Fruit fly (Drosophila melanogaster) whole organism, embryonic: ENCODE measurements around the gene Cip4.

Experiments
- Antp ChIP-seq: fragments of 200-800 bp; sonication (Bioruptor generic); optimal IDR thresholded peaks from 3 replicates; lab custom pipeline; 2016; ENCODE audit warnings: missing biosample characterization, missing genetic modification characterization
- CG11456 ChIP-seq: fragments of 200-800 bp; sonication (Bioruptor generic); IDR thresholded peaks from 3 replicates; pipeline ENCODE4 v1.3.6; 2022; ENCODE audit warnings: missing biosample characterization, missing genetic modification characterization
- CG11504 ChIP-seq: fragments of 200-800 bp; sonication (Bioruptor generic); optimal IDR thresholded peaks from 3 replicates; lab custom pipeline; 2019; ENCODE audit warnings: missing biosample characterization, mild to moderate bottlenecking, missing genetic modification characterization, moderate library complexity
- CG12104 ChIP-seq: fragments of 200-800 bp; sonication (Bioruptor generic); optimal IDR thresholded peaks from 3 replicates; lab custom pipeline; 2016; ENCODE audit warnings: missing biosample characterization, missing genetic modification characterization
- CG13424 ChIP-seq: fragments of 200-800 bp; sonication (Bioruptor generic); optimal IDR thresholded peaks from 2 replicates; lab custom pipeline; 2019; ENCODE audit warnings: missing biosample characterization, mild to moderate bottlenecking, missing genetic modification characterization, moderate library complexity
- CG15479 ChIP-seq: fragments of 200-800 bp; sonication (Bioruptor generic); optimal IDR thresholded peaks from 3 replicates; lab custom pipeline; 2019; ENCODE audit warnings: missing biosample characterization, mild to moderate bottlenecking, missing genetic modification characterization, moderate library complexity
- CG15696 ChIP-seq: fragments of 200-800 bp; sonication (Bioruptor generic); optimal IDR thresholded peaks from 2 replicates; lab custom pipeline; 2019; ENCODE audit warnings: missing biosample characterization, mild to moderate bottlenecking, missing genetic modification characterization, moderate library complexity
- CG2199 ChIP-seq: fragments of 200-800 bp; sonication (Bioruptor generic); IDR thresholded peaks from 3 replicates; pipeline ENCODE4 v1.3.6; 2022; ENCODE audit warnings: missing biosample characterization, missing genetic modification characterization
- CG32532 ChIP-seq: fragments of 200-800 bp; sonication (Bioruptor generic); IDR thresholded peaks from 2 replicates; pipeline ENCODE4 v1.3.6; 2022; ENCODE audit warnings: missing biosample characterization, missing genetic modification characterization
- CG33213 ChIP-seq: fragments of 200-800 bp; sonication (Bioruptor generic); optimal IDR thresholded peaks from 3 replicates; lab custom pipeline; 2016; ENCODE audit warnings: missing biosample characterization, missing genetic modification characterization
- CG3847 ChIP-seq: fragments of 200-800 bp; sonication (Bioruptor generic); IDR thresholded peaks from 2 replicates; pipeline ENCODE4 v1.3.6; 2022; ENCODE audit warnings: missing biosample characterization, missing genetic modification characterization
- CG4360 ChIP-seq: fragments of 200-800 bp; sonication (Bioruptor generic); IDR thresholded peaks from 2 replicates; pipeline ENCODE4 v1.3.6; 2022; ENCODE audit warnings: missing biosample characterization, missing genetic modification characterization
- CG4820 ChIP-seq: fragments of 200-800 bp; sonication (Bioruptor generic); optimal IDR thresholded peaks from 3 replicates; lab custom pipeline; 2016; ENCODE audit warnings: missing biosample characterization, missing genetic modification characterization
- CG6689 ChIP-seq: fragments of 200-800 bp; sonication (Bioruptor generic); IDR thresholded peaks from 2 replicates; pipeline ENCODE4 v1.3.6; 2022; ENCODE audit warnings: missing biosample characterization, missing genetic modification characterization
- CG6765 ChIP-seq: fragments of 200-800 bp; sonication (Bioruptor generic); optimal IDR thresholded peaks from 3 replicates; lab custom pipeline; 2017; ENCODE audit warnings: missing biosample characterization, mild to moderate bottlenecking, missing genetic modification characterization
- CG7839 ChIP-seq: fragments of 200-800 bp; sonication (Bioruptor generic); optimal IDR thresholded peaks from 3 replicates; lab custom pipeline; 2018; ENCODE audit warnings: missing biosample characterization, mild to moderate bottlenecking, missing genetic modification characterization, moderate library complexity
- CG7928 ChIP-seq: fragments of 200-800 bp; sonication (Bioruptor generic); optimal IDR thresholded peaks from 2 replicates; lab custom pipeline; 2017; ENCODE audit warnings: missing biosample characterization, mild to moderate bottlenecking, missing genetic modification characterization
- Camta ChIP-seq: fragments of 200-800 bp; sonication (Bioruptor generic); optimal IDR thresholded peaks from 2 replicates; lab custom pipeline; 2016; ENCODE audit warnings: missing biosample characterization, missing genetic modification characterization
- CrebB ChIP-seq: fragments of 200-800 bp; sonication (Bioruptor generic); optimal IDR thresholded peaks from 3 replicates; lab custom pipeline; 2018; ENCODE audit warnings: missing biosample characterization, mild to moderate bottlenecking, missing genetic modification characterization
- Deaf1 ChIP-seq: fragments of 200-800 bp; optimal IDR thresholded peaks from 3 replicates; lab custom pipeline; 2019; ENCODE audit warnings: missing biosample characterization, mild to moderate bottlenecking, missing genetic modification characterization, moderate library complexity
- Dp ChIP-seq: fragments of 200-800 bp; sonication (Bioruptor generic); optimal IDR thresholded peaks from 2 replicates; lab custom pipeline; 2018; ENCODE audit warnings: missing biosample characterization, mild to moderate bottlenecking, missing genetic modification characterization, moderate library complexity
- Ets97D ChIP-seq: fragments of 200-800 bp; sonication (Bioruptor generic); optimal IDR thresholded peaks from 3 replicates; lab custom pipeline; 2016; ENCODE audit warnings: missing biosample characterization, missing genetic modification characterization
- Fer3 ChIP-seq: fragments of 200-800 bp; sonication (Bioruptor generic); optimal IDR thresholded peaks from 2 replicates; lab custom pipeline; 2018; ENCODE audit warnings: missing biosample characterization, mild to moderate bottlenecking, missing genetic modification characterization, moderate library complexity
- H2.0 ChIP-seq: fragments of 200-800 bp; sonication (Bioruptor generic); IDR thresholded peaks from 2 replicates; pipeline ENCODE4 v1.3.6; 2022; ENCODE audit warnings: missing biosample characterization, missing genetic modification characterization
- Med ChIP-seq: fragments of 200-800 bp; sonication (Bioruptor generic); peaks from one replicate; lab custom pipeline; 2016; ENCODE audit warnings: missing biosample characterization, missing genetic modification characterization, mild to moderate bottlenecking, inconsistent platforms, moderate library complexity
- Nf-YB ChIP-seq: fragments of 200-800 bp; sonication (Bioruptor generic); optimal IDR thresholded peaks from 3 replicates; lab custom pipeline; 2019; ENCODE audit warnings: missing biosample characterization, mild to moderate bottlenecking, missing genetic modification characterization, moderate library complexity
- Spps ChIP-seq: fragments of 200-800 bp; sonication (Bioruptor generic); optimal IDR thresholded peaks from 2 replicates; lab custom pipeline; 2018; ENCODE audit warnings: missing biosample characterization, mild to moderate bottlenecking, missing genetic modification characterization
- Vsx1 ChIP-seq: fragments of 200-800 bp; sonication (Bioruptor generic); optimal IDR thresholded peaks from 2 replicates; lab custom pipeline; 2017; ENCODE audit warnings: missing biosample characterization, mild to moderate bottlenecking, missing genetic modification characterization, missing genetic modification reagents
- Xbp1 ChIP-seq: fragments of 200-800 bp; sonication (Bioruptor generic); optimal IDR thresholded peaks from 3 replicates; lab custom pipeline; 2016; ENCODE audit warnings: missing biosample characterization, mild to moderate bottlenecking, missing genetic modification characterization
- bcd ChIP-seq: fragments of 200-800 bp; sonication (Bioruptor generic); optimal IDR thresholded peaks from 2 replicates; lab custom pipeline; 2017; ENCODE audit warnings: missing biosample characterization, mild to moderate bottlenecking, missing genetic modification characterization
- bowl ChIP-seq: fragments of 200-800 bp; sonication (Bioruptor generic); IDR thresholded peaks from 2 replicates; pipeline ENCODE4 v1.3.6; 2022; ENCODE audit warnings: missing biosample characterization, missing genetic modification characterization
- dan ChIP-seq: fragments of 200-800 bp; sonication (Bioruptor generic); IDR thresholded peaks from 2 replicates; pipeline ENCODE4 v1.3.6; 2022; ENCODE audit warnings: missing biosample characterization, missing genetic modification characterization
- esg ChIP-seq: fragments of 200-800 bp; sonication (Bioruptor generic); conservative IDR thresholded peaks from 2 replicates; pipeline ENCODE4 v1.3.6; 2022; ENCODE audit warnings: missing biosample characterization, missing genetic modification characterization
- gro ChIP-seq: fragments of 200-800 bp; sonication (Bioruptor generic); optimal IDR thresholded peaks from 2 replicates; lab custom pipeline; 2016; ENCODE audit warnings: missing biosample characterization, missing genetic modification characterization
- gsb ChIP-seq: fragments of 200-800 bp; sonication (Bioruptor generic); IDR thresholded peaks from 2 replicates; pipeline ENCODE4 v1.3.6; 2022; ENCODE audit warnings: missing biosample characterization, missing genetic modification characterization
- gsb-n ChIP-seq: fragments of 200-800 bp; sonication (Bioruptor generic); optimal IDR thresholded peaks from 3 replicates; lab custom pipeline; 2018; ENCODE audit warnings: missing biosample characterization, mild to moderate bottlenecking, missing genetic modification characterization
- kay ChIP-seq: fragments of 200-800 bp; sonication (Bioruptor generic); optimal IDR thresholded peaks from 2 replicates; lab custom pipeline; 2016; ENCODE audit warnings: missing biosample characterization, missing genetic modification characterization
- nau ChIP-seq: fragments of 200-800 bp; sonication (Bioruptor generic); optimal IDR thresholded peaks from 3 replicates; lab custom pipeline; 2017; ENCODE audit warnings: missing biosample characterization, mild to moderate bottlenecking, missing genetic modification characterization, missing genetic modification reagents
- org-1 ChIP-seq: fragments of 200-800 bp; sonication (Bioruptor generic); optimal IDR thresholded peaks from 2 replicates; lab custom pipeline; 2017; ENCODE audit warnings: missing biosample characterization, missing genetic modification characterization
- phol ChIP-seq: fragments of 200-800 bp; sonication (Bioruptor generic); optimal IDR thresholded peaks from 3 replicates; lab custom pipeline; 2018; ENCODE audit warnings: missing biosample characterization, mild to moderate bottlenecking, missing genetic modification characterization, moderate library complexity
- pum ChIP-seq: fragments of 200-800 bp; sonication (Bioruptor generic); optimal IDR thresholded peaks from 2 replicates; lab custom pipeline; 2016; ENCODE audit warnings: missing biosample characterization, missing genetic modification characterization
- repo ChIP-seq: fragments of 200-800 bp; sonication (Bioruptor generic); optimal IDR thresholded peaks from 2 replicates; lab custom pipeline; 2016; ENCODE audit warnings: missing biosample characterization, missing genetic modification characterization
- sens ChIP-seq: fragments of 200-800 bp; sonication (Bioruptor generic); peaks from one replicate; lab custom pipeline; 2016; ENCODE audit warnings: missing biosample characterization, missing genetic modification characterization
- shn ChIP-seq: fragments of 200-800 bp; sonication (Bioruptor generic); optimal IDR thresholded peaks from 3 replicates; lab custom pipeline; 2016; ENCODE audit warnings: missing biosample characterization, missing genetic modification characterization
- slou ChIP-seq: fragments of 200-800 bp; sonication (Bioruptor generic); optimal IDR thresholded peaks from 3 replicates; lab custom pipeline; 2016; ENCODE audit warnings: missing biosample characterization, missing genetic modification characterization
- sob ChIP-seq: fragments of 200-800 bp; sonication (Bioruptor generic); IDR thresholded peaks from 2 replicates; pipeline ENCODE4 v1.3.6; 2022; ENCODE audit warnings: missing biosample characterization, missing genetic modification characterization
- sug ChIP-seq: fragments of 200-800 bp; optimal IDR thresholded peaks from 2 replicates; lab custom pipeline; 2019; ENCODE audit warnings: missing biosample characterization, mild to moderate bottlenecking, missing genetic modification characterization, moderate library complexity
- tgo ChIP-seq: fragments of 200-800 bp; sonication (Bioruptor generic); IDR thresholded peaks from 3 replicates; pipeline ENCODE4 v1.3.6; 2022; ENCODE audit warnings: missing biosample characterization, missing genetic modification characterization
- tx ChIP-seq: fragments of 200-800 bp; sonication (Bioruptor generic); optimal IDR thresholded peaks from 2 replicates; lab custom pipeline; 2016; ENCODE audit warnings: missing biosample characterization, missing genetic modification characterization

Cip4 gene

dm6 chr3L:4293711-4294110 lies 70.2 kb downstream of the Cip4 start (continued):
- TF ChIP-seq CG4360 (GFP tag; lab: Robert Waterston, UW) (no peak), Deaf1 (tag; lab: Kevin White, UChicago) (no peak), tgo (GFP tag; lab: Robert Waterston, UW) (no peak), Antp (no peak), gsb (GFP tag; lab: Robert Waterston, UW) (no peak), gro (GFP tag; lab: Kevin White, UChicago) (no peak)

DNA sequence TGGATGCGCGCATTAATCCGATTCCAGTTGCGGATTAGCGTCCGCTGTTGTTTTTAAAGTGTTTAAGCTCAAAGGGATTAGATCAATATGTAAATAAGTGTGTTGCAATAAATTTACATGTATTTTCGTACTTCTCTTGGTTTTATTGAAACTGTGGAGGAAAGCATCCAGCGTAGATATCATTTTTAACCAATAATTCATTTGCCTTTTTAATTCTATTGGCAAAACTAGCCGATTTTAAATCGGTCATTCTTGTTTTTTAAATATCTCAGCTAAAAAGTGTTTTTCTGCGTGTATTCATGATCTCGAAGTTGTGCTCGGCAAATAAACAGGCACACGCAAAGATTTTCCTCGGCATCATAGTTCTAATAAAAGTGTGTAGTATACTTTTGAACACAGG lies 70.6 kb downstream of the Cip4 start:
- TF ChIP-seq dan (GFP tag; lab: Robert Waterston, UW) = no peak
- peak; percentile 72 for TF ChIP-seq sens (GFP tag; lab: Kevin White, UChicago)
- TF ChIP-seq Med (GFP tag; lab: Kevin White, UChicago) = peak; percentile 72
- TF ChIP-seq CG6689 (GFP tag; lab: Robert Waterston, UW) = no peak
- TF ChIP-seq CG7928 (GFP tag; lab: Kevin White, UChicago) = no peak

DNA sequence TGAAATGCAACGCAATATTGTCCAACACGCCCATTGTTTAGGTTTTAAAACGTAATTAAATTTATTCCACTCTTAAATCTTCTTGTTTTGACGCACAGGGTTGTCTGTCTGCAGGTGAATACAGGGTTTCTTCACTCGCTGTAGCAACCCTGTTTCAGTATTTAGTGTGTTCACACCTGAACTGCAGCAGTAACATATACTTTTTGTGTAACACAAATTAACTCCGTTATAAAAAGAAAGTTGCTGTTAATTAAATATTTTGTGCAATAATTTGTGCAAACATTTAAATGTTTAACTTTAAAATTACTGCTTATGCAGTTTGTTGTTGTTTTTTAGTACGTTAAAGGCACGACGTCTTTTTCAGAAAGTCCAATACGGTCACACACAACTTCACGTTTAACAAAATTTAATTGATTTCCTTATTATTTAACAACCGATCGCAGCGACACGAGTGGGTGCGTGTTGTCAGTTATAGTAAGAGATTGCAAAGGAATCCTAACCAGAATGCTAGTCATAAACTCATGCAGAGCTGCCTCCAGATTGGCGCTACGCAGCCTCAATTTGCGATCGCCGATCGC lies 71.7 kb downstream of the Cip4 start, which contains the start of the genes CG15012 and Fdx2:
Gene CG15012 (minus strand): TSS at position 127 of the 578 bp plus-strand sequence.
Gene Fdx2 (plus strand): TSS at position 363 of the 578 bp plus-strand sequence.
- TF ChIP-seq CG11456 = no peak
- TF ChIP-seq CG15696 (tag; lab: Kevin White, UChicago) = peak; percentile 21
- TF ChIP-seq Ets97D (GFP tag; lab: Kevin White, UChicago) = peak; percentile 71
- peak; percentile 8 for TF ChIP-seq slou
- no peak for TF ChIP-seq bowl (GFP tag; lab: Robert Waterston, UW)
- peak; percentile 28 for TF ChIP-seq kay (GFP tag; lab: Kevin White, UChicago)
- TF ChIP-seq gsb-n (tag; lab: Kevin White, UChicago) = no peak
- TF ChIP-seq shn (GFP tag; lab: Kevin White, UChicago) = no peak
- TF ChIP-seq Spps = no peak
- peak; percentile 35 for TF ChIP-seq Dp (GFP tag; lab: Kevin White, UChicago)
- peak; percentile 43 for TF ChIP-seq CG3847 (GFP tag; lab: Robert Waterston, UW)
- peak; percentile 42 for TF ChIP-seq Xbp1 (GFP tag; lab: Kevin White, UChicago)
- TF ChIP-seq org-1 (GFP tag; lab: Kevin White, UChicago) = no peak
- no peak for TF ChIP-seq CG4820
- no peak for TF ChIP-seq CG13424 (tag; lab: Kevin White, UChicago)
- TF ChIP-seq nau = no peak
- TF ChIP-seq CG12104 (GFP tag; lab: Kevin White, UChicago) = peak; percentile 10
- no peak; the same call in 1 of the 2 replicates for TF ChIP-seq CG32532 (GFP tag; lab: Robert Waterston, UW)
- TF ChIP-seq phol (tag; lab: Kevin White, UChicago) = peak; percentile 68
- TF ChIP-seq bcd = no peak
- peak; percentile 26 for TF ChIP-seq tx
- peak; percentile 7 for TF ChIP-seq CG7839
- no peak for TF ChIP-seq CG6689 (GFP tag; lab: Robert Waterston, UW)
- peak; percentile 7 for TF ChIP-seq Camta (GFP tag; lab: Kevin White, UChicago)
- no peak for TF ChIP-seq CG6765 (GFP tag; lab: Kevin White, UChicago)
- no peak for TF ChIP-seq esg
- TF ChIP-seq CG15479 (GFP tag; lab: Kevin White, UChicago) = no peak
- no peak for TF ChIP-seq Nf-YB
- TF ChIP-seq Vsx1 = no peak
- TF ChIP-seq sob (GFP tag; lab: Robert Waterston, UW) = no peak
- no peak for TF ChIP-seq Fer3 (tag; lab: Kevin White, UChicago)
- peak; percentile 61 for TF ChIP-seq CG33213 (GFP tag; lab: Kevin White, UChicago)
- no peak for TF ChIP-seq CG11504
- no peak for TF ChIP-seq CG2199
- no peak for TF ChIP-seq CrebB
- TF ChIP-seq H2.0 (GFP tag; lab: Robert Waterston, UW) = no peak
- TF ChIP-seq pum (GFP tag; lab: Kevin White, UChicago) = peak; percentile 11
- TF ChIP-seq sug = peak; percentile 27
- no peak for TF ChIP-seq repo
